Worm (Caenorhabditis elegans) whole organism, midembryonic: ENCODE data around the gene F31F4.11.

ENCODE experiments used
- T22C8.4 ChIP-seq: fragments of 200-800 bp; sonication (Bioruptor generic); IDR thresholded peaks from 2 replicates; pipeline ENCODE4 v1.3.6; 2022; ENCODE audit warnings: missing genetic modification characterization, missing compliant biosample characterization
- flt-1 ChIP-seq: fragments of 200-800 bp; sonication (Bioruptor generic); IDR thresholded peaks from 2 replicates; pipeline ENCODE4 v1.3.6; 2022; ENCODE audit warnings: missing genetic modification characterization, missing compliant biosample characterization
- med-1 ChIP-seq: sonication (generic microtip); optimal IDR thresholded peaks from 2 replicates; lab custom pipeline; 2017; ENCODE audit warnings: missing genetic modification characterization, mild to moderate bottlenecking, missing compliant biosample characterization, antibody characterized with exemption, missing genetic modification reagents; ENCODE audit not compliant: insufficient read depth
- tab-1 ChIP-seq: fragments of 200-800 bp; sonication (Bioruptor generic); IDR thresholded peaks from 2 replicates; pipeline ENCODE4 v1.3.6; 2022; ENCODE audit warnings: missing genetic modification characterization, missing compliant biosample characterization
- ztf-23 ChIP-seq: fragments of 200-800 bp; sonication (Bioruptor generic); IDR thresholded peaks from 2 replicates; pipeline ENCODE4 v1.3.6; 2022; ENCODE audit warnings: missing genetic modification reagents, missing genetic modification characterization, missing compliant biosample characterization
- ztf-29 ChIP-seq: fragments of 200-800 bp; sonication (Bioruptor generic); IDR thresholded peaks from 2 replicates; pipeline ENCODE4 v1.3.6; 2022; ENCODE audit warnings: missing genetic modification reagents, missing genetic modification characterization, missing compliant biosample characterization

DNA sequence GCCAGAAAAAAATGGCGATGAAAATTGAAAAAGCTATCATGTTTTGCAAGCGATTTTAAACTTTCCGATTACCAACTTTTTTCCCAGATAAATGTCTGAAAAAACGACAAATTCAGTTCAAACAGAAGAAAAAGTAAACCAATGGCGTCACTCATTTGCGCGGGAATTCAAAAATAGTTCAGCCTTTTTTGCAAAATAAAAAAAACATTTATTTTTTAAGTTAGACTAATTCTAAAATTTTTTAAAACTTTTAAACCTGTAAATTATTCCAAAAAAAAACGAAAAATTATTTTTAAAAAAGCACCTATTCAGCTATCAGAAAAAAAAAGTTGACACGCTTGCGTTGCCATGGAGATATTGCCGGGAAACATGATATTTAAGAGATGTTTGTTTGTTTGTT, 48.6 kb upstream of the F31F4.11 start, which contains the start of gene cyp-33C11:
- TF ChIP-seq ztf-23 (no peak), ztf-29 (GFP tag; lab: Robert Waterston, UW) (no peak), flt-1 (GFP tag; lab: Robert Waterston, UW) (no peak), med-1 (no peak), T22C8.4 (GFP tag; lab: Robert Waterston, UW) (no peak), tab-1 (GFP tag; lab: Robert Waterston, UW) (no peak)
